Worm (Caenorhabditis elegans): Measurements from ENCODE around the gene T21H3.5.

ce11 chrV:1133223-1133622, 30.9 kb downstream of the T21H3.5 start:
- TF ChIP-seq F10B5.3 (tag; optimal IDR thresholded peaks at IDR 0.05) (no peak), lin-15B (tag; optimal IDR thresholded peaks at IDR 0.05) (no peak), mdl-1 (tag; optimal IDR thresholded peaks at IDR 0.05) (no peak), fkh-10 (GFP tag; optimal IDR thresholded peaks at IDR 0.05) (no peak), mdt-29 (GFP tag; IDR thresholded peaks at IDR 0.05) (no peak), ama-1 (optimal IDR thresholded peaks at IDR 0.05) (no peak), daf-16 (GFP tag; optimal IDR thresholded peaks at IDR 0.05) (no peak), daf-16 (tag; optimal IDR thresholded peaks at IDR 0.05) (peak; percentile 43), daf-19 (GFP tag; conservative IDR thresholded peaks at IDR 0.05) (no peak), snpc-4 (tag; optimal IDR thresholded peaks at IDR 0.05) (no peak), daf-8 (GFP tag; IDR thresholded peaks at IDR 0.05) (no peak), egl-27 (tag; optimal IDR thresholded peaks at IDR 0.05) (no peak), nhr-28 (tag; optimal IDR thresholded peaks at IDR 0.05) (peak; percentile 60), unc-39 (tag; optimal IDR thresholded peaks at IDR 0.05) (no peak), mes-2 (tag; optimal IDR thresholded peaks at IDR 0.05; ENCODE audit: poor library complexity, severe bottlenecking) (no peak)
